Fruit fly (Drosophila melanogaster): ENCODE measurements around the gene CHMP2B.

CHMP2B gene

dm6 chr3L:5139312-5139711 is at the start of gene CHMP2B, which contains the start of gene Tcs5 (continued):
- TF ChIP-seq z (GFP tag; IDR thresholded peaks at IDR 0.05): peak; percentile 90
- TF ChIP-seq CG12942 (GFP tag; optimal IDR thresholded peaks at IDR 0.05): peak; percentile 100
- TF ChIP-seq Sry-δ (GFP tag; optimal IDR thresholded peaks at IDR 0.05): peak; percentile 85
- TF ChIP-seq grau (tag; optimal IDR thresholded peaks at IDR 0.05): peak; percentile 99
- peak; percentile 80 for TF ChIP-seq pros (GFP tag; optimal IDR thresholded peaks at IDR 0.05)
- peak; percentile 100 for TF ChIP-seq al (GFP tag; IDR thresholded peaks at IDR 0.05)
- TF ChIP-seq Blimp-1 (GFP tag; optimal IDR thresholded peaks at IDR 0.05): peak; percentile 99
- TF ChIP-seq CG10366 (GFP tag; IDR thresholded peaks at IDR 0.05): peak; percentile 100
- peak; percentile 100 for TF ChIP-seq CG9609 (GFP tag; optimal IDR thresholded peaks at IDR 0.05)
- TF ChIP-seq Jarid2 (GFP tag; optimal IDR thresholded peaks at IDR 0.05): peak; percentile 94
- peak; percentile 100 for TF ChIP-seq Rfx (GFP tag; IDR thresholded peaks at IDR 0.05)
- TF ChIP-seq CG17186 (GFP tag; optimal IDR thresholded peaks at IDR 0.05): peak; percentile 96
- TF ChIP-seq CG11093 (GFP tag; IDR thresholded peaks at IDR 0.05): peak; percentile 100
- TF ChIP-seq tgo (GFP tag; IDR thresholded peaks at IDR 0.05): peak; percentile 100
- TF ChIP-seq Adf1 (GFP tag; IDR thresholded peaks at IDR 0.05): peak; percentile 94
- peak; percentile 100 for TF ChIP-seq CG33213 (GFP tag; optimal IDR thresholded peaks at IDR 0.05)
- peak; percentile 97 for TF ChIP-seq CG11560 (tag; IDR thresholded peaks at IDR 0.05)
- peak; percentile 94 for TF ChIP-seq E2f2 (GFP tag; IDR thresholded peaks at IDR 0.05)
- peak; percentile 54 for TF ChIP-seq knrl (GFP tag; IDR thresholded peaks at IDR 0.05; ENCODE audit: partially characterized antibody)
- TF ChIP-seq CG4424 (GFP tag; optimal IDR thresholded peaks at IDR 0.05): peak; percentile 100
- peak; percentile 100 for TF ChIP-seq CG11695 (GFP tag; IDR thresholded peaks at IDR 0.05)
- TF ChIP-seq CG6272 (GFP tag; IDR thresholded peaks at IDR 0.05): peak; percentile 100
- TF ChIP-seq YL-1 (GFP tag; optimal IDR thresholded peaks at IDR 0.05): peak; percentile 99
- peak; percentile 100 for TF ChIP-seq HLH54F (GFP tag; optimal IDR thresholded peaks at IDR 0.05)
- TF ChIP-seq Rx (GFP tag; IDR thresholded peaks at IDR 0.05): peak; percentile 100
- TF ChIP-seq CG7745 (tag; optimal IDR thresholded peaks at IDR 0.05): peak; percentile 96
- peak; percentile 99 for TF ChIP-seq CG8388 (GFP tag; optimal IDR thresholded peaks at IDR 0.05)
- no peak for TF ChIP-seq h (optimal IDR thresholded peaks at IDR 0.05)
- peak; percentile 99 for TF ChIP-seq CG3407 (GFP tag; optimal IDR thresholded peaks at IDR 0.05)

- TF ChIP-seq Ravus (GFP tag; IDR thresholded peaks at IDR 0.05) (no peak), caup (GFP tag; optimal IDR thresholded peaks at IDR 0.05; ENCODE audit: severe bottlenecking) (peak; percentile 8), CG13624 (GFP tag; optimal IDR thresholded peaks at IDR 0.05) (no peak), dimm (GFP tag; IDR thresholded peaks at IDR 0.05) (no peak), Kr (GFP tag; optimal IDR thresholded peaks at IDR 0.05) (no peak), Ets97D (GFP tag; optimal IDR thresholded peaks at IDR 0.05) (peak; percentile 87), CG15514 (GFP tag; optimal IDR thresholded peaks at IDR 0.05) (peak; percentile 31), CG18476 (GFP tag; optimal IDR thresholded peaks at IDR 0.05) (no peak), Fer1 (GFP tag; optimal IDR thresholded peaks at IDR 0.05) (no peak), CG6272 (GFP tag; IDR thresholded peaks at IDR 0.05) (no peak), stwl (tag; optimal IDR thresholded peaks at IDR 0.05) (peak; percentile 38), Oli (tag; optimal IDR thresholded peaks at IDR 0.05) (no peak), CG11696 (GFP tag; IDR thresholded peaks at IDR 0.05) (no peak), nmo (GFP tag; optimal IDR thresholded peaks at IDR 0.05) (no peak), run (tag; optimal IDR thresholded peaks at IDR 0.05) (no peak), Mes4 (GFP tag; optimal IDR thresholded peaks at IDR 0.05) (no peak), CG1024 (GFP tag; IDR thresholded peaks at IDR 0.05) (peak; percentile 36; the same call in 1 of the 2 replicates), gsb-n (tag; optimal IDR thresholded peaks at IDR 0.05) (no peak), MTF-1 (GFP tag; optimal IDR thresholded peaks at IDR 0.05; ENCODE audit: borderline replicate concordance) (peak; percentile 56), CG12219 (GFP tag; optimal IDR thresholded peaks at IDR 0.05) (peak; percentile 42), sens (GFP tag) (peak; percentile 75), bsh (GFP tag; optimal IDR thresholded peaks at IDR 0.05) (no peak), Nf-YA (GFP tag; IDR thresholded peaks at IDR 0.05) (no peak), ab (GFP tag; optimal IDR thresholded peaks at IDR 0.05) (no peak), Asciz (GFP tag; optimal IDR thresholded peaks at IDR 0.05) (no peak)
These were observed 42.7 kb upstream of the CHMP2B start for dm6 chr3L:5096674-5097073.

All from whole organism, embryonic.